Worm (Caenorhabditis elegans): Measurements from ENCODE around the gene ZK945.8.

Gene ZK945.8

DNA sequence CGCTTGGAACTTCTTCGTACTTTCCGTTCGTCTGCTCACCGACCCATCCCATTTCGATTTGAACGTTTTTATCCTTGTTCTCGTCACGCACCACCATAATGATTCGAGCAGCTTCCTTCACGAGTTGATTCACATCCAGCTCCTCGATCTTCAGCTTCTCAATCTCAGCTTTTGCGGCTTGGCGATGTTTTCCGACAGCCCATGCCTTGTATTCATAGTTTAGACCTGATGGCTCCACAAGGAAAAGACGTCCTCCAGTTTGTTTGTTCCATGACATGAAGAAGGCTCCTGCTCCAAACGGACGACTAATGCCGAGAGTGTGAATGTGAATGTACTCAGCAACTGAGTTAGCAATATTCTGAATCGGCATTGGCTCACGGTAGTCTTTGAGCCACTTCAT lies 9.4 kb upstream of the ZK945.8 start:
- TF ChIP-seq nhr-25 (tag; optimal IDR thresholded peaks at IDR 0.05) (no peak), nhr-129 (tag; optimal IDR thresholded peaks at IDR 0.05) (no peak), nhr-11 (tag; optimal IDR thresholded peaks at IDR 0.05) (no peak), elt-3 (tag; optimal IDR thresholded peaks at IDR 0.05) (no peak), sma-9 (GFP tag; optimal IDR thresholded peaks at IDR 0.05) (no peak), sma-9 (tag; optimal IDR thresholded peaks at IDR 0.05) (no peak), nhr-77 (tag; optimal IDR thresholded peaks at IDR 0.05) (no peak), mab-5 (tag; optimal IDR thresholded peaks at IDR 0.05) (no peak), unc-62 (GFP tag; optimal IDR thresholded peaks at IDR 0.05) (no peak)

- TF ChIP-seq peb-1 (tag; optimal IDR thresholded peaks at IDR 0.05): no peak
- peak; percentile 5 for TF ChIP-seq R02D3.7 (tag; optimal IDR thresholded peaks at IDR 0.05)
- TF ChIP-seq dmd-4 (tag; optimal IDR thresholded peaks at IDR 0.05): no peak
- peak; percentile 65 for TF ChIP-seq C34F6.9 (tag; optimal IDR thresholded peaks at IDR 0.05)
- no peak for TF ChIP-seq elt-3 (tag; optimal IDR thresholded peaks at IDR 0.05)
- no peak for TF ChIP-seq egl-27 (tag; optimal IDR thresholded peaks at IDR 0.05)
- TF ChIP-seq lsy-2 (tag; optimal IDR thresholded peaks at IDR 0.05): peak in 1 of 2 experiments; percentile 77
- TF ChIP-seq skn-1 (tag; optimal IDR thresholded peaks at IDR 0.05): peak; percentile 63
- TF ChIP-seq unc-55 (GFP tag; optimal IDR thresholded peaks at IDR 0.05): peak; percentile 67
- no peak for TF ChIP-seq sem-4 (tag; optimal IDR thresholded peaks at IDR 0.05)
- peak; percentile 59 for TF ChIP-seq nhr-129 (tag; optimal IDR thresholded peaks at IDR 0.05)
- no peak for TF ChIP-seq aly-2 (tag; optimal IDR thresholded peaks at IDR 0.05)
- TF ChIP-seq mbf-1 (tag; optimal IDR thresholded peaks at IDR 0.05): no peak
- no peak for TF ChIP-seq nhr-12 (tag; optimal IDR thresholded peaks at IDR 0.05)
- TF ChIP-seq alr-1 (tag; optimal IDR thresholded peaks at IDR 0.05): no peak
- TF ChIP-seq sma-3 (GFP tag; optimal IDR thresholded peaks at IDR 0.05): no peak
- TF ChIP-seq mdl-1 (tag; optimal IDR thresholded peaks at IDR 0.05): no peak
- no peak for TF ChIP-seq lin-11 (tag; optimal IDR thresholded peaks at IDR 0.05)
Observed at ce11 chrII:10099804-10100360, 8.6 kb upstream of the ZK945.8 start, which contains the start of the genes pas-7 and puf-12. Gene pas-7 (minus strand): TSS chrII:10099854. Gene puf-12 (plus strand): TSS chrII:10100310.

DNA sequence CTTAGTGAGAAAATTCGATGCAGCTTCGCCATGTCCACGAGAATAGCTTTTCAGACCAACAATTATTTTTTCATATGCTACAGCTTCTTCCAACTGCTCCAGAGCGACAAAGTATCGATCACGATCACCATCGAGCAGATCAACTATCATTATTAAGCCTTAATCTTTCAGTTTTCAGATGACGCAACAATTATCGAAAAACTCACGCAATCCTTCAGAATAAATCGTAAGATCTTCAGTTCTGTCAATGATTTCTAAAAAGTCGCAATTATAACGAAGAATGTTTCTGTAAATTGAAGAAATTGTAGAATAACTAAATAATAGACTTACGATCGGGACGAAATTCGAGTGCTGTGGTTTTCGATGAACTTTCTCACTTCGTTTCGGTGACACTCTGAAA lies 5.2 kb upstream of the ZK945.8 start:
- no peak for TF ChIP-seq lin-39 (tag; optimal IDR thresholded peaks at IDR 0.05)
- TF ChIP-seq lin-11 (tag; optimal IDR thresholded peaks at IDR 0.05): no peak
- no peak for TF ChIP-seq sem-4 (tag; optimal IDR thresholded peaks at IDR 0.05)
- no peak for TF ChIP-seq nhr-25 (tag; optimal IDR thresholded peaks at IDR 0.05)
- no peak for TF ChIP-seq unc-39 (tag; optimal IDR thresholded peaks at IDR 0.05)
- TF ChIP-seq nhr-23 (tag; optimal IDR thresholded peaks at IDR 0.05): no peak
- TF ChIP-seq unc-55 (GFP tag; optimal IDR thresholded peaks at IDR 0.05): no peak
- no peak for TF ChIP-seq C34F6.9 (tag; optimal IDR thresholded peaks at IDR 0.05)
- TF ChIP-seq mab-5 (tag; optimal IDR thresholded peaks at IDR 0.05): no peak
- no peak for TF ChIP-seq nhr-6 (tag; optimal IDR thresholded peaks at IDR 0.05)
- TF ChIP-seq sma-3 (GFP tag; optimal IDR thresholded peaks at IDR 0.05): no peak
- no peak for TF ChIP-seq ceh-82 (tag; optimal IDR thresholded peaks at IDR 0.05)
- no peak for TF ChIP-seq nhr-237 (tag; optimal IDR thresholded peaks at IDR 0.05)
- no peak for TF ChIP-seq mbf-1 (tag; optimal IDR thresholded peaks at IDR 0.05)
- no peak for TF ChIP-seq F13H6.1 (tag; optimal IDR thresholded peaks at IDR 0.05)
- TF ChIP-seq unc-62 (GFP tag; optimal IDR thresholded peaks at IDR 0.05): no peak

DNA sequence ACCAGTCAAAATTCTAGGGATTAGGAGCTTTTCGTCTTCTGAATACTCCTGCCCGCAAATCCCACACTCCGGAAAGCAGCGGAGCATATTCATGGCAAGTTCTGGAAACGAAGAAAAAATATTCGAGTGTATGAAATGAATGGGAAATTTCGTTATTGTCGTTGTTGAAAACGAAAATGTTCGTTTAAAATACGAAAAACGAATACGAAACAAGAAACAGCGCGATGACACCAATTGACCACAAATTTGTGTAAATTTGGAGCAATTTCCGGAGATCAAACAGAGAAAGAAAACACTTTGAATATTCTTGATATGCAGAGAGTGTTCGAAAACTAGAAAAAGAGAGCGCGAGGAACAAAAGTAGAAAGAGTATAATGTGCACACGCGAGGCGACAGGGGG lies 2.8 kb upstream of the ZK945.8 start, which contains the start of gene ZK945.4:
ZK945.4 (minus strand) TSS at position 101 of the 400 bp plus-strand sequence.
- TF ChIP-seq lin-13 (GFP tag; optimal IDR thresholded peaks at IDR 0.05) (no peak), skn-1 (tag; optimal IDR thresholded peaks at IDR 0.05) (no peak), mab-5 (tag; optimal IDR thresholded peaks at IDR 0.05) (no peak), sma-9 (GFP tag; optimal IDR thresholded peaks at IDR 0.05) (no peak), sma-9 (tag; optimal IDR thresholded peaks at IDR 0.05) (no peak), ceh-82 (tag; optimal IDR thresholded peaks at IDR 0.05) (no peak), zag-1 (tag; optimal IDR thresholded peaks at IDR 0.05) (no peak), elt-1 (tag; optimal IDR thresholded peaks at IDR 0.05) (no peak)

DNA sequence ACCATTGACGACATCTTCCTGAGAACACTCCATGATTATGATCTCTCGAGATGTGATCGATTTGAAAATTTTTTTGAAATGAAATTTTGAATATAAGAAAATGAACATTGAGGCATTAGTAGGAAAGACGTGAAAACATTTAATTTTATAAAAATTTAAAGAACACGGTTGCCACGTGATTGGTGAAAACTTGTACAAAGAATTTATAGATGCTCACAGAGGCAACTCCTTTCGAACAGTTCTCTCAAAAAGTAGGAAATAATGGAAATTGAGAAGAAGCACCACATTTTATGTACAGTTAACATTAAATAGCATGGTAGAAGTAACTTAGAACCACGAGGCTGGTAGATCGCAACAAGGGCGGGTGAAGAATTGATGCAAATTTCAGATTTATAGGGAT lies 1.6 kb upstream of the ZK945.8 start, which contains the start of gene ZK945.6:
ZK945.6 (minus strand) TSS at position 101 of the 400 bp plus-strand sequence.
- TF ChIP-seq ceh-82 (tag; optimal IDR thresholded peaks at IDR 0.05): no peak
- no peak for TF ChIP-seq ZK546.5 (tag; optimal IDR thresholded peaks at IDR 0.05)
- no peak for TF ChIP-seq nhr-10 (tag; optimal IDR thresholded peaks at IDR 0.05)
- TF ChIP-seq peb-1 (tag; optimal IDR thresholded peaks at IDR 0.05): no peak
- no peak for TF ChIP-seq unc-55 (GFP tag; optimal IDR thresholded peaks at IDR 0.05)
- no peak for TF ChIP-seq nhr-25 (tag; optimal IDR thresholded peaks at IDR 0.05)
- TF ChIP-seq F13H6.1 (tag; optimal IDR thresholded peaks at IDR 0.05): no peak

Data from whole organism, L2 larva.